Fruit fly (Drosophila melanogaster) whole organism, embryonic: ENCODE data around the gene dmrt11E.
A peak's percentile ranks its signal among the peaks of the same experiment; 100 is the strongest.

Source experiments
- Atf6 ChIP-seq: fragments of 200-800 bp; sonication (Bioruptor generic); IDR thresholded peaks from 2 replicates; pipeline ENCODE4 v1.3.6; 2022; ENCODE audit warnings: missing biosample characterization, missing genetic modification characterization
- Bgb ChIP-seq: fragments of 200-800 bp; sonication (Bioruptor generic); IDR thresholded peaks from 2 replicates; pipeline ENCODE4 v1.3.6; 2022; ENCODE audit warnings: missing biosample characterization, missing genetic modification characterization; ENCODE audit not compliant: partially characterized antibody
- CG10431 ChIP-seq: fragments of 200-800 bp; sonication (Bioruptor generic); optimal IDR thresholded peaks from 3 replicates; lab custom pipeline; 2018; ENCODE audit warnings: missing biosample characterization, mild to moderate bottlenecking, missing genetic modification characterization
- CG10654 ChIP-seq: fragments of 200-800 bp; sonication (Bioruptor generic); optimal IDR thresholded peaks from 2 replicates; lab custom pipeline; 2016; ENCODE audit warnings: missing biosample characterization, missing genetic modification characterization
- CG11695 ChIP-seq: fragments of 200-800 bp; sonication (Bioruptor generic); IDR thresholded peaks from 3 replicates; pipeline ENCODE4 v1.3.6; 2022; ENCODE audit warnings: missing biosample characterization, missing genetic modification characterization
- CG2875 ChIP-seq: fragments of 200-800 bp; sonication (Bioruptor generic); optimal IDR thresholded peaks from 2 replicates; lab custom pipeline; 2017; ENCODE audit warnings: missing biosample characterization, mild to moderate bottlenecking, missing genetic modification characterization, missing genetic modification reagents
- CG3281 ChIP-seq: fragments of 200-800 bp; sonication (Bioruptor generic); optimal IDR thresholded peaks from 3 replicates; lab custom pipeline; 2017; ENCODE audit warnings: missing biosample characterization, mild to moderate bottlenecking, missing genetic modification characterization
- CG3726 ChIP-seq: fragments of 200-800 bp; sonication (Bioruptor generic); IDR thresholded peaks from 3 replicates; pipeline ENCODE4, ENCODE4 v1.3.6; 2022; ENCODE audit warnings: missing biosample characterization, missing genetic modification characterization
- CG6175 ChIP-seq: fragments of 200-800 bp; sonication (Bioruptor generic); IDR thresholded peaks from 3 replicates; pipeline ENCODE4 v1.3.6; 2022; ENCODE audit warnings: missing biosample characterization, missing genetic modification characterization
- CG6654 ChIP-seq: fragments of 200-800 bp; sonication (Bioruptor generic); optimal IDR thresholded peaks from 2 replicates; lab custom pipeline; 2017; ENCODE audit warnings: missing biosample characterization, mild to moderate bottlenecking, missing genetic modification characterization
- CG6689 ChIP-seq: fragments of 200-800 bp; sonication (Bioruptor generic); IDR thresholded peaks from 2 replicates; pipeline ENCODE4 v1.3.6; 2022; ENCODE audit warnings: missing biosample characterization, missing genetic modification characterization
- CG7786 ChIP-seq: fragments of 200-800 bp; sonication (Bioruptor generic); optimal IDR thresholded peaks from 2 replicates; lab custom pipeline; 2016; ENCODE audit warnings: missing biosample characterization, missing genetic modification characterization
- CG7839 ChIP-seq: fragments of 200-800 bp; sonication (Bioruptor generic); optimal IDR thresholded peaks from 3 replicates; lab custom pipeline; 2018; ENCODE audit warnings: missing biosample characterization, mild to moderate bottlenecking, missing genetic modification characterization, moderate library complexity
- CG8924 ChIP-seq: fragments of 200-800 bp; optimal IDR thresholded peaks from 3 replicates; lab custom pipeline; 2019; ENCODE audit warnings: missing biosample characterization, mild to moderate bottlenecking, missing genetic modification characterization, moderate library complexity
- Dip2 ChIP-seq: fragments of 200-800 bp; sonication (Bioruptor generic); IDR thresholded peaks from 2 replicates; pipeline ENCODE4 v1.3.6; 2022; ENCODE audit warnings: missing biosample characterization, missing genetic modification characterization
- Dip3 ChIP-seq: fragments of 200-800 bp; sonication (Bioruptor generic); optimal IDR thresholded peaks from 3 replicates; lab custom pipeline; 2016; ENCODE audit warnings: missing biosample characterization, missing genetic modification characterization
- H2.0 ChIP-seq: fragments of 200-800 bp; sonication (Bioruptor generic); IDR thresholded peaks from 2 replicates; pipeline ENCODE4 v1.3.6; 2022; ENCODE audit warnings: missing biosample characterization, missing genetic modification characterization
- Kr ChIP-seq: fragments of 200-800 bp; sonication (Bioruptor generic); optimal IDR thresholded peaks from 2 replicates; lab custom pipeline; 2017; ENCODE audit warnings: missing biosample characterization, mild to moderate bottlenecking, missing genetic modification characterization
- NC2β ChIP-seq: fragments of 200-800 bp; sonication (Bioruptor generic); optimal IDR thresholded peaks from 2 replicates; lab custom pipeline; 2016; ENCODE audit warnings: missing biosample characterization, missing genetic modification characterization
- NFAT ChIP-seq: fragments of 200-800 bp; sonication (Bioruptor generic); IDR thresholded peaks from 2 replicates; pipeline ENCODE4 v1.3.6; 2022; ENCODE audit warnings: missing biosample characterization, missing genetic modification characterization
- Nf-YA ChIP-seq: fragments of 200-800 bp; sonication (Bioruptor generic); IDR thresholded peaks from 2 replicates; pipeline ENCODE4 v1.3.6; 2022; ENCODE audit warnings: missing biosample characterization, missing genetic modification characterization
- Optix ChIP-seq: fragments of 200-800 bp; sonication (Bioruptor generic); IDR thresholded peaks from 3 replicates; pipeline ENCODE4 v1.3.6; 2022; ENCODE audit warnings: missing biosample characterization, missing genetic modification characterization
- Scr ChIP-seq: fragments of 200-800 bp; sonication (Bioruptor generic); IDR thresholded peaks from 2 replicates; pipeline ENCODE4 v1.3.6; 2022; ENCODE audit warnings: missing biosample characterization, missing genetic modification characterization; ENCODE audit not compliant: partially characterized antibody
- Sin3A ChIP-seq: fragments of >200 bp; optimal IDR thresholded peaks from 2 replicates; lab custom pipeline; 2018
- Sox100B ChIP-seq: fragments of 200-800 bp; sonication (Bioruptor generic); optimal IDR thresholded peaks from 3 replicates; lab custom pipeline; 2018; ENCODE audit warnings: missing biosample characterization, mild to moderate bottlenecking, missing genetic modification characterization
- Xrp1 ChIP-seq: fragments of 200-800 bp; sonication (Bioruptor generic); IDR thresholded peaks from 2 replicates; pipeline ENCODE4 v1.3.6; 2022; ENCODE audit warnings: missing biosample characterization, missing genetic modification characterization
- abd-A ChIP-seq: fragments of 200-800 bp; sonication (Bioruptor generic); optimal IDR thresholded peaks from 3 replicates; lab custom pipeline; 2019; ENCODE audit warnings: missing biosample characterization, mild to moderate bottlenecking, missing genetic modification characterization, moderate library complexity
- bbx ChIP-seq: fragments of 200-800 bp; sonication (Bioruptor generic); IDR thresholded peaks from 2 replicates; pipeline ENCODE4 v1.3.6; 2022; ENCODE audit warnings: missing biosample characterization, missing genetic modification characterization; ENCODE audit not compliant: partially characterized antibody
- bcd ChIP-seq: fragments of 200-800 bp; sonication (Bioruptor generic); optimal IDR thresholded peaks from 2 replicates; lab custom pipeline; 2017; ENCODE audit warnings: missing biosample characterization, mild to moderate bottlenecking, missing genetic modification characterization
- bowl ChIP-seq: fragments of 200-800 bp; sonication (Bioruptor generic); IDR thresholded peaks from 2 replicates; pipeline ENCODE4 v1.3.6; 2022; ENCODE audit warnings: missing biosample characterization, missing genetic modification characterization
- da ChIP-seq: fragments of 200-800 bp; sonication (Bioruptor generic); optimal IDR thresholded peaks from 2 replicates; lab custom pipeline; 2016; ENCODE audit warnings: missing biosample characterization, missing genetic modification characterization
- danr ChIP-seq: fragments of 200-800 bp; sonication (Bioruptor generic); IDR thresholded peaks from 2 replicates; pipeline ENCODE4 v1.3.6; 2022; ENCODE audit warnings: missing biosample characterization, missing genetic modification characterization
- dm ChIP-seq: fragments of 200-800 bp; sonication (Bioruptor generic); optimal IDR thresholded peaks from 3 replicates; lab custom pipeline; 2016; ENCODE audit warnings: missing biosample characterization, missing genetic modification characterization
- dpn ChIP-seq, 2 experiments: fragments of 200-800 bp; sonication (Bioruptor generic); optimal IDR thresholded peaks; 3 replicates each; lab custom pipeline; 2016; ENCODE audit warnings: missing biosample characterization in 2 of 2, missing genetic modification characterization in 2 of 2
- fd102C ChIP-seq: fragments of 200-800 bp; sonication (Bioruptor generic); optimal IDR thresholded peaks from 2 replicates; lab custom pipeline; 2018; ENCODE audit warnings: missing biosample characterization, mild to moderate bottlenecking, missing genetic modification characterization, moderate library complexity
- gcm2 ChIP-seq: fragments of 200-800 bp; sonication (Bioruptor generic); optimal IDR thresholded peaks from 2 replicates; lab custom pipeline; 2016; ENCODE audit warnings: missing biosample characterization, missing genetic modification characterization
- h ChIP-seq: fragments of >200 bp; optimal IDR thresholded peaks from 2 replicates; lab custom pipeline; 2017
- jing ChIP-seq: fragments of 200-800 bp; sonication (Bioruptor generic); optimal IDR thresholded peaks from 2 replicates; lab custom pipeline; 2018; ENCODE audit warnings: missing biosample characterization, mild to moderate bottlenecking, missing genetic modification characterization
- klu ChIP-seq: fragments of 200-800 bp; sonication (Bioruptor generic); IDR thresholded peaks from 2 replicates; pipeline ENCODE4 v1.3.6; 2022; ENCODE audit warnings: missing biosample characterization, missing genetic modification characterization
- maf-S ChIP-seq: fragments of 200-800 bp; sonication (Bioruptor generic); optimal IDR thresholded peaks from 2 replicates; lab custom pipeline; 2016; ENCODE audit warnings: missing biosample characterization, missing genetic modification characterization
- nerfin-1 ChIP-seq: fragments of 200-800 bp; sonication (Bioruptor generic); optimal IDR thresholded peaks from 3 replicates; lab custom pipeline; 2019; ENCODE audit warnings: missing biosample characterization, mild to moderate bottlenecking, missing genetic modification characterization, moderate library complexity
- nom ChIP-seq: fragments of 200-800 bp; sonication (Bioruptor generic); optimal IDR thresholded peaks from 2 replicates; lab custom pipeline; 2017; ENCODE audit warnings: missing biosample characterization, missing genetic modification characterization, mild to moderate bottlenecking, moderate library complexity, missing genetic modification reagents
- oc ChIP-seq: fragments of 200-800 bp; sonication (Bioruptor generic); optimal IDR thresholded peaks from 2 replicates; lab custom pipeline; 2018; ENCODE audit warnings: missing biosample characterization, mild to moderate bottlenecking, missing genetic modification characterization, moderate library complexity
- p53 ChIP-seq: fragments of 200-800 bp; sonication (Bioruptor generic); optimal IDR thresholded peaks from 2 replicates; lab custom pipeline; 2016; ENCODE audit warnings: missing biosample characterization, missing genetic modification characterization
- pb ChIP-seq: fragments of 200-800 bp; sonication (Bioruptor generic); optimal IDR thresholded peaks from 3 replicates; lab custom pipeline; 2016; ENCODE audit warnings: missing biosample characterization, missing genetic modification characterization
- pros ChIP-seq: fragments of 200-800 bp; sonication (Bioruptor generic); optimal IDR thresholded peaks from 3 replicates; lab custom pipeline; 2019; ENCODE audit warnings: missing biosample characterization, mild to moderate bottlenecking, missing genetic modification characterization, moderate library complexity
- psq ChIP-seq: fragments of 200-800 bp; sonication (Bioruptor generic); optimal IDR thresholded peaks from 2 replicates; lab custom pipeline; 2017; ENCODE audit warnings: missing biosample characterization, missing genetic modification characterization
- sens-2 ChIP-seq: fragments of 200-800 bp; sonication (Bioruptor generic); IDR thresholded peaks from 2 replicates; pipeline ENCODE4 v1.3.6; 2022; ENCODE audit warnings: missing biosample characterization, missing genetic modification characterization
- shn ChIP-seq: fragments of 200-800 bp; sonication (Bioruptor generic); optimal IDR thresholded peaks from 3 replicates; lab custom pipeline; 2016; ENCODE audit warnings: missing biosample characterization, missing genetic modification characterization
- sqz ChIP-seq: fragments of 200-800 bp; sonication (Bioruptor generic); optimal IDR thresholded peaks from 3 replicates; lab custom pipeline; 2018; ENCODE audit warnings: missing biosample characterization, mild to moderate bottlenecking, missing genetic modification characterization
- sr ChIP-seq: fragments of 200-800 bp; sonication (Bioruptor generic); IDR thresholded peaks from 3 replicates; pipeline ENCODE4 v1.3.6; 2022; ENCODE audit warnings: missing biosample characterization, missing genetic modification characterization
- tio ChIP-seq: fragments of 200-800 bp; sonication (Bioruptor generic); optimal IDR thresholded peaks from 2 replicates; lab custom pipeline; 2017; ENCODE audit warnings: missing biosample characterization, missing genetic modification characterization, inconsistent platforms
- zfh2 ChIP-seq: fragments of 200-800 bp; sonication (Bioruptor generic); optimal IDR thresholded peaks from 2 replicates; lab custom pipeline; 2016; ENCODE audit warnings: missing biosample characterization, missing genetic modification characterization

Gene dmrt11E

DNA sequence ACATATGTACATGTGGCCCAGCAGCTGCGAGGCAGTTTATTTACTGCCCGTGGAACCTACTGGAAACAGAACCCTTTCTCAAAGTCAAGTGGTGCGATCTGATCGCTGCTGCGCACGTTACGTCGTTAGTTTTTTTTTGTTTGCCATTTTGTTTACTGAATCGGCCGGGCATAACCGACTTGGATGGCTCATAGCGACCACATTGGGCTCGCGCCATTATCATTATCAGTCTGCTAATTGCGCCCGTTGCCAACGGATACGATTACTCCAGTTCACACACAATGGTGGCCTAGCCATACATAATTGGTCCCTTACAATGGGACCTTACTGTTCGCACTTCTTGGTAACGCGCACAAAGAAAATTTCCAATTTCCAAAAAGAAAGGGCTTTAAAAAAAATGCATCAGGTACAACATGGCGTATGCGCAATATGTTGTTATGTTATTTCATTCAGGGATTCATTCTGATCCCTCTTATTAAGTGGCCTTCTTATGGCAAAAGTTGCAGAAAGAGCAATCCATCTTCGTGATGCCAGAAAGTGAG, 35.2 kb upstream of the dmrt11E start (continued):
- no peak for TF ChIP-seq sr (GFP tag; lab: Robert Waterston, UW)
- no peak for TF ChIP-seq Dip2 (GFP tag; lab: Robert Waterston, UW)
- no peak for TF ChIP-seq Atf6
- no peak for TF ChIP-seq Kr (GFP tag; lab: Kevin White, UChicago)
- no peak for TF ChIP-seq gcm2 (GFP tag; lab: Kevin White, UChicago)
- TF ChIP-seq tio: peak; percentile 12
- TF ChIP-seq Xrp1 (GFP tag; lab: Robert Waterston, UW): no peak
- peak; percentile 32 for TF ChIP-seq sqz
- TF ChIP-seq sens-2 (GFP tag; lab: Robert Waterston, UW): no peak
- no peak for TF ChIP-seq CG6654 (GFP tag; lab: Kevin White, UChicago)
- TF ChIP-seq pros (GFP tag; lab: Kevin White, UChicago): no peak
- TF ChIP-seq CG10654 (GFP tag; lab: Kevin White, UChicago): no peak
- TF ChIP-seq maf-S (GFP tag; lab: Kevin White, UChicago): peak; percentile 42
- TF ChIP-seq CG6689: no peak
- no peak for TF ChIP-seq CG2875
- no peak for TF ChIP-seq danr (GFP tag; lab: Robert Waterston, UW)
- no peak for TF ChIP-seq fd102C (GFP tag; lab: Kevin White, UChicago)
- no peak for TF ChIP-seq NC2β
- TF ChIP-seq jing: no peak
- no peak for TF ChIP-seq CG6175 (GFP tag; lab: Robert Waterston, UW)
- TF ChIP-seq h (lab: Kevin White, UChicago): no peak
- TF ChIP-seq CG7786 (GFP tag; lab: Kevin White, UChicago): peak; percentile 60
- no peak for TF ChIP-seq CG3726
- TF ChIP-seq CG3281 (GFP tag; lab: Kevin White, UChicago): peak; percentile 36
- peak; percentile 40 for TF ChIP-seq Dip3 (GFP tag; lab: Kevin White, UChicago)
- no peak for TF ChIP-seq klu (GFP tag; lab: Robert Waterston, UW)
- peak; percentile 38 for TF ChIP-seq CG7839 (tag; lab: Kevin White, UChicago)
- no peak for TF ChIP-seq da
- peak; percentile 17 to 22 for TF ChIP-seq dpn (GFP tag; optimal IDR thresholded peaks at IDR 0.05; lab: Kevin White, UChicago)
- no peak for TF ChIP-seq nom (GFP tag; lab: Kevin White, UChicago)
- no peak for TF ChIP-seq Optix (GFP tag; lab: Robert Waterston, UW)
- peak; percentile 18 for TF ChIP-seq pb (GFP tag; lab: Kevin White, UChicago)
- peak; percentile 6 for TF ChIP-seq Sox100B (GFP tag; lab: Kevin White, UChicago)
- TF ChIP-seq CG10431 (GFP tag; lab: Kevin White, UChicago): no peak
- TF ChIP-seq psq (GFP tag; lab: Kevin White, UChicago): no peak
- TF ChIP-seq oc (tag; lab: Kevin White, UChicago): no peak
- no peak for TF ChIP-seq abd-A (tag; lab: Kevin White, UChicago)
- no peak for TF ChIP-seq nerfin-1
- TF ChIP-seq bowl: no peak
- no peak for TF ChIP-seq Bgb (GFP tag; lab: Robert Waterston, UW)
- TF ChIP-seq bcd (GFP tag; lab: Kevin White, UChicago): no peak
- TF ChIP-seq Scr (GFP tag; lab: Robert Waterston, UW): no peak
- no peak for TF ChIP-seq H2.0 (GFP tag; lab: Robert Waterston, UW)
- peak; percentile 31 for TF ChIP-seq dm (GFP tag; lab: Kevin White, UChicago)
- TF ChIP-seq Sin3A (lab: Kevin White, UChicago): no peak
- TF ChIP-seq Nf-YA (GFP tag; lab: Robert Waterston, UW): no peak
- TF ChIP-seq p53 (GFP tag; lab: Kevin White, UChicago): no peak
- no peak for TF ChIP-seq NFAT (GFP tag; lab: Robert Waterston, UW)
- no peak for TF ChIP-seq CG11695
- TF ChIP-seq shn: peak; percentile 33
- peak; percentile 14 for TF ChIP-seq CG8924 (tag; lab: Kevin White, UChicago)
- TF ChIP-seq zfh2 (GFP tag; lab: Kevin White, UChicago): peak; percentile 77
- TF ChIP-seq bbx (GFP tag; lab: Robert Waterston, UW): no peak
